Worm (Caenorhabditis elegans) whole organism, midembryonic: Measurements from ENCODE around the gene F48G7.12.

Experiments
- T22C8.4 ChIP-seq: fragments of 200-800 bp; sonication (Bioruptor generic); IDR thresholded peaks from 2 replicates; pipeline ENCODE4 v1.3.6; 2022; ENCODE audit warnings: missing genetic modification characterization, missing compliant biosample characterization
- flt-1 ChIP-seq: fragments of 200-800 bp; sonication (Bioruptor generic); IDR thresholded peaks from 2 replicates; pipeline ENCODE4 v1.3.6; 2022; ENCODE audit warnings: missing genetic modification characterization, missing compliant biosample characterization
- ref-1 ChIP-seq: fragments of 200-800 bp; sonication (Bioruptor generic); conservative IDR thresholded peaks from 2 replicates; pipeline ENCODE4 v1.3.6; 2022; ENCODE audit warnings: missing genetic modification reagents, missing genetic modification characterization, missing compliant biosample characterization
- tab-1 ChIP-seq: fragments of 200-800 bp; sonication (Bioruptor generic); IDR thresholded peaks from 2 replicates; pipeline ENCODE4 v1.3.6; 2022; ENCODE audit warnings: missing genetic modification characterization, missing compliant biosample characterization

- TF ChIP-seq flt-1 (GFP tag; lab: Robert Waterston, UW) (no peak), tab-1 (GFP tag; lab: Robert Waterston, UW) (no peak), T22C8.4 (GFP tag; lab: Robert Waterston, UW) (no peak), ref-1 (GFP tag; lab: Robert Waterston, UW) (no peak)
These were observed 859 bp upstream of the F48G7.12 start, which contains the start of gene ugt-42 for ce11 chrV:646888-647287.
